Worm (Caenorhabditis elegans) whole organism, young adult: ENCODE results near the gene Y40C5A.4.

Experiments
- B0019.2 ChIP-seq: fragments of 200-800 bp; sonication (Bioruptor generic); conservative IDR thresholded peaks from 2 replicates; pipeline ENCODE4 v1.3.6; 2022; ENCODE audit warnings: missing genetic modification reagents, missing genetic modification characterization, missing compliant biosample characterization
- B0035.1 ChIP-seq: sonication (generic microtip); optimal IDR thresholded peaks from 2 replicates; lab custom pipeline; 2016; ENCODE audit warnings: missing genetic modification characterization, mild to moderate bottlenecking, missing compliant biosample characterization, missing genotype, missing genetic modification reagents
- B0261.1 ChIP-seq: sonication (generic microtip); optimal IDR thresholded peaks from 2 replicates; lab custom pipeline; 2016; ENCODE audit warnings: mild to moderate bottlenecking, missing genetic modification characterization, moderate library complexity, missing compliant biosample characterization
- B0336.3 ChIP-seq: fragments of 200-800 bp; sonication (Bioruptor generic); IDR thresholded peaks from 2 replicates; pipeline ENCODE4 v1.3.6; 2022; ENCODE audit warnings: missing genetic modification characterization, missing compliant biosample characterization
- C06A6.2 ChIP-seq: fragments of 200-800 bp; sonication (Bioruptor generic); conservative IDR thresholded peaks from 2 replicates; pipeline ENCODE4 v1.3.6; 2022; ENCODE audit warnings: missing genetic modification characterization, missing compliant biosample characterization
- C17E4.6 ChIP-seq: fragments of 200-800 bp; sonication (Bioruptor generic); IDR thresholded peaks from 2 replicates; pipeline ENCODE4 v1.3.6; 2022; ENCODE audit warnings: missing genetic modification reagents, missing genetic modification characterization, missing compliant biosample characterization
- F33H1.4 ChIP-seq: fragments of 200-800 bp; sonication (Bioruptor generic); IDR thresholded peaks from 2 replicates; pipeline ENCODE4 v1.3.6; 2022; ENCODE audit warnings: missing genetic modification reagents, missing genetic modification characterization, missing compliant biosample characterization
- F55B11.4 ChIP-seq: sonication (generic microtip); optimal IDR thresholded peaks from 2 replicates; lab custom pipeline; 2016; ENCODE audit warnings: missing compliant biosample characterization, missing genetic modification characterization, borderline replicate concordance; ENCODE audit not compliant: insufficient read depth
- K11D2.4 ChIP-seq: fragments of 200-800 bp; sonication (Bioruptor generic); IDR thresholded peaks from 2 replicates; pipeline ENCODE4 v1.3.6; 2022; ENCODE audit warnings: missing genetic modification reagents, missing genetic modification characterization, missing compliant biosample characterization
- T26A5.8 ChIP-seq: sonication (generic microtip); optimal IDR thresholded peaks from 2 replicates; lab custom pipeline; 2016; ENCODE audit warnings: missing genetic modification characterization, missing compliant biosample characterization
- Y67H2A.10 ChIP-seq: fragments of 200-800 bp; sonication (Bioruptor generic); conservative IDR thresholded peaks from 2 replicates; pipeline ENCODE4 v1.3.6; 2022; ENCODE audit warnings: missing genetic modification reagents, missing genetic modification characterization, missing compliant biosample characterization
- akir-1 ChIP-seq: fragments of 200-800 bp; sonication (Bioruptor generic); optimal IDR thresholded peaks from 2 replicates; lab custom pipeline; 2018; ENCODE audit warnings: mild to moderate bottlenecking, missing genetic modification characterization, moderate library complexity, missing compliant biosample characterization
- aptf-2 ChIP-seq: fragments of 200-800 bp; sonication (Bioruptor generic); conservative IDR thresholded peaks from 2 replicates; pipeline ENCODE4 v1.3.6; 2022; ENCODE audit warnings: missing genetic modification reagents, missing genetic modification characterization, missing compliant biosample characterization
- attf-5 ChIP-seq: fragments of 200-800 bp; sonication (Bioruptor generic); optimal IDR thresholded peaks from 2 replicates; lab custom pipeline; 2018; ENCODE audit warnings: mild to moderate bottlenecking, missing genetic modification characterization, missing compliant biosample characterization
- ccch-3 ChIP-seq: fragments of 200-800 bp; sonication (Bioruptor generic); optimal IDR thresholded peaks from 2 replicates; lab custom pipeline; 2018; ENCODE audit warnings: mild to moderate bottlenecking, missing genetic modification characterization, missing compliant biosample characterization
- ceh-100 ChIP-seq: fragments of 200-800 bp; sonication (Bioruptor generic); IDR thresholded peaks from 2 replicates; pipeline ENCODE4 v1.3.6; 2022; ENCODE audit warnings: missing genetic modification reagents, missing genetic modification characterization, missing compliant biosample characterization
- ceh-27 ChIP-seq: fragments of 200-800 bp; sonication (Bioruptor generic); optimal IDR thresholded peaks from 2 replicates; lab custom pipeline; 2018; ENCODE audit warnings: mild to moderate bottlenecking, missing genetic modification characterization, moderate library complexity, missing compliant biosample characterization
- ceh-40 ChIP-seq: fragments of 200-800 bp; sonication (Bioruptor generic); IDR thresholded peaks from 2 replicates; pipeline ENCODE4 v1.3.6; 2022; ENCODE audit warnings: missing genetic modification characterization, missing compliant biosample characterization
- ceh-79 ChIP-seq: sonication (generic microtip); optimal IDR thresholded peaks from 2 replicates; lab custom pipeline; 2017; ENCODE audit warnings: mild to moderate bottlenecking, missing genetic modification characterization, missing compliant biosample characterization
- ceh-91 ChIP-seq: fragments of 200-800 bp; sonication (Bioruptor generic); IDR thresholded peaks from 2 replicates; pipeline ENCODE4 v1.3.6; 2022; ENCODE audit warnings: missing genetic modification reagents, missing genetic modification characterization, missing compliant biosample characterization
- dox-1 ChIP-seq: fragments of 200-800 bp; sonication (Bioruptor generic); IDR thresholded peaks from 2 replicates; pipeline ENCODE4 v1.3.6; 2022; ENCODE audit warnings: missing genetic modification reagents, missing genetic modification characterization, missing compliant biosample characterization
- dpff-1 ChIP-seq: sonication (generic microtip); optimal IDR thresholded peaks from 2 replicates; lab custom pipeline; 2017; ENCODE audit warnings: mild to moderate bottlenecking, missing genetic modification characterization, missing compliant biosample characterization
- egl-18 ChIP-seq: fragments of 200-800 bp; sonication (Bioruptor generic); IDR thresholded peaks from 2 replicates; pipeline ENCODE4 v1.3.6; 2022; ENCODE audit warnings: missing genetic modification reagents, missing genetic modification characterization, missing compliant biosample characterization
- egrh-3 ChIP-seq: fragments of 200-800 bp; sonication (Bioruptor generic); IDR thresholded peaks from 2 replicates; pipeline ENCODE4 v1.3.6; 2022; ENCODE audit warnings: missing genetic modification reagents, missing genetic modification characterization, missing compliant biosample characterization
- ekl-4 ChIP-seq: fragments of 200-800 bp; sonication (Bioruptor generic); IDR thresholded peaks from 2 replicates; pipeline ENCODE4 v1.3.6; 2022; ENCODE audit warnings: missing genetic modification reagents, missing genetic modification characterization, missing compliant biosample characterization
- let-526 ChIP-seq: fragments of 200-800 bp; sonication (Bioruptor generic); IDR thresholded peaks from 2 replicates; pipeline ENCODE4 v1.3.6; 2022; ENCODE audit warnings: missing genetic modification reagents, missing genetic modification characterization, missing compliant biosample characterization
- let-607 ChIP-seq, 2 experiments: fragments of 200-800 bp in 1 of 2; sonication (Bioruptor generic) in 1 of 2; sonication (generic microtip) in 1 of 2; optimal IDR thresholded peaks; 2 replicates each; lab custom pipeline; 2016 to 2018; ENCODE audit warnings: mild to moderate bottlenecking in 2 of 2, missing compliant biosample characterization in 2 of 2, missing genetic modification characterization in 2 of 2, moderate library complexity in 2 of 2, missing genotype in 1 of 2
- lin-26 ChIP-seq: fragments of 200-800 bp; sonication (Bioruptor generic); IDR thresholded peaks from 2 replicates; pipeline ENCODE4 v1.3.6; 2022; ENCODE audit warnings: missing genetic modification reagents, missing genetic modification characterization, missing compliant biosample characterization
- lin-40 ChIP-seq: sonication (generic microtip); optimal IDR thresholded peaks from 2 replicates; lab custom pipeline; 2016; ENCODE audit warnings: missing genetic modification characterization, mild to moderate bottlenecking, missing compliant biosample characterization, missing genotype, missing genetic modification reagents
- mxl-1 ChIP-seq: sonication (generic microtip); optimal IDR thresholded peaks from 2 replicates; lab custom pipeline; 2016; ENCODE audit warnings: missing genetic modification characterization, missing compliant biosample characterization
- nfya-1 ChIP-seq: sonication (generic microtip); optimal IDR thresholded peaks from 2 replicates; lab custom pipeline; 2017; ENCODE audit warnings: antibody characterized with exemption, missing compliant biosample characterization, missing genetic modification characterization, borderline replicate concordance; ENCODE audit not compliant: insufficient read depth
- nfyb-1 ChIP-seq: fragments of 200-800 bp; sonication (Bioruptor generic); IDR thresholded peaks from 2 replicates; pipeline ENCODE4 v1.3.6; 2022; ENCODE audit warnings: missing genetic modification reagents, missing genetic modification characterization, missing compliant biosample characterization
- nhr-120 ChIP-seq: fragments of 200-800 bp; sonication (Bioruptor generic); IDR thresholded peaks from 2 replicates; pipeline ENCODE4 v1.3.6; 2022; ENCODE audit warnings: missing genetic modification characterization, missing compliant biosample characterization
- nhr-179 ChIP-seq: sonication (generic microtip); optimal IDR thresholded peaks from 2 replicates; lab custom pipeline; 2016; ENCODE audit warnings: mild to moderate bottlenecking, missing genetic modification characterization, missing compliant biosample characterization
- nhr-27 ChIP-seq: fragments of 200-800 bp; sonication (Bioruptor generic); optimal IDR thresholded peaks from 2 replicates; lab custom pipeline; 2018; ENCODE audit warnings: mild to moderate bottlenecking, missing genetic modification characterization, moderate library complexity, missing compliant biosample characterization
- nhr-80 ChIP-seq: sonication (generic microtip); optimal IDR thresholded peaks from 2 replicates; lab custom pipeline; 2016; ENCODE audit warnings: missing genetic modification characterization, missing compliant biosample characterization
- nhr-90 ChIP-seq: sonication (generic microtip); optimal IDR thresholded peaks from 2 replicates; lab custom pipeline; 2016; ENCODE audit warnings: missing genotype, mild to moderate bottlenecking, missing genetic modification characterization, missing compliant biosample characterization
- rec-8 ChIP-seq, 2 experiments: sonication (generic microtip); optimal IDR thresholded peaks; 2 replicates each; lab custom pipeline; 2016; ENCODE audit warnings: mild to moderate bottlenecking in 2 of 2, missing genetic modification characterization in 2 of 2, missing genetic modification reagents in 2 of 2, missing genotype in 2 of 2, missing biosample characterization in 1 of 2, missing compliant biosample characterization in 1 of 2, moderate library complexity in 1 of 2
- sea-2 ChIP-seq: fragments of 200-800 bp; sonication (Bioruptor generic); IDR thresholded peaks from 2 replicates; pipeline ENCODE4 v1.3.6; 2022; ENCODE audit warnings: missing genetic modification characterization, missing compliant biosample characterization
- somi-1 ChIP-seq: fragments of 200-800 bp; sonication (Bioruptor generic); optimal IDR thresholded peaks from 2 replicates; lab custom pipeline; 2018; ENCODE audit warnings: mild to moderate bottlenecking, missing genetic modification characterization, missing compliant biosample characterization
- tbx-9 ChIP-seq: sonication (generic microtip); optimal IDR thresholded peaks from 2 replicates; lab custom pipeline; 2016; ENCODE audit warnings: borderline replicate concordance, missing genetic modification characterization, inconsistent platforms, missing compliant biosample characterization
- zim-3 ChIP-seq: sonication (generic microtip); optimal IDR thresholded peaks from 2 replicates; lab custom pipeline; 2017; ENCODE audit warnings: mild to moderate bottlenecking, missing genetic modification characterization, moderate library complexity, missing compliant biosample characterization
- ztf-18 ChIP-seq: sonication (generic microtip); optimal IDR thresholded peaks from 2 replicates; lab custom pipeline; 2016; ENCODE audit warnings: missing genotype, mild to moderate bottlenecking, missing genetic modification characterization, missing compliant biosample characterization
- ztf-26 ChIP-seq: sonication (generic microtip); optimal IDR thresholded peaks from 2 replicates; lab custom pipeline; 2017; ENCODE audit warnings: missing genetic modification characterization, missing compliant biosample characterization
- ztf-6 ChIP-seq: fragments of 200-800 bp; sonication (Bioruptor generic); IDR thresholded peaks from 2 replicates; pipeline ENCODE4 v1.3.6; 2022; ENCODE audit warnings: missing genetic modification reagents, missing genetic modification characterization, missing compliant biosample characterization

Gene Y40C5A.4

ce11 chrIV:7325698-7326097 is 39.2 kb downstream of the Y40C5A.4 start:
- TF ChIP-seq B0019.2: no peak
- TF ChIP-seq let-607 (tag; optimal IDR thresholded peaks at IDR 0.05; lab: Kevin White, UChicago): peak in 1 of 2 experiments; percentile 37
- peak; percentile 6; the same call in 1 of the 2 replicates for TF ChIP-seq dox-1 (GFP tag; lab: Robert Waterston, UW)
- peak; percentile 76 for TF ChIP-seq nhr-80 (tag; lab: Kevin White, UChicago)

ce11 chrIV:7324913-7325312 is 40.0 kb downstream of the Y40C5A.4 start:
- TF ChIP-seq ceh-40 (GFP tag; lab: Robert Waterston, UW) (no peak), C06A6.2 (GFP tag; lab: Robert Waterston, UW) (no peak), ceh-79 (tag; lab: Kevin White, UChicago) (no peak), aptf-2 (no peak), B0336.3 (GFP tag; lab: Robert Waterston, UW) (no peak), F55B11.4 (tag; lab: Kevin White, UChicago) (no peak), B0261.1 (no peak), attf-5 (no peak), F33H1.4 (GFP tag; lab: Robert Waterston, UW) (no peak), rec-8 (tag; optimal IDR thresholded peaks at IDR 0.05; lab: Kevin White, UChicago) (no peak), nfyb-1 (GFP tag; lab: Robert Waterston, UW) (no peak), zim-3 (tag; lab: Kevin White, UChicago) (no peak), ceh-100 (GFP tag; lab: Robert Waterston, UW) (no peak), nhr-179 (no peak), ccch-3 (GFP tag; lab: Kevin White, UChicago) (no peak), B0019.2 (no peak), ztf-18 (tag; lab: Kevin White, UChicago) (no peak), mxl-1 (no peak), egl-18 (GFP tag; lab: Robert Waterston, UW) (no peak)

- no peak for TF ChIP-seq nhr-80 (tag; lab: Kevin White, UChicago)
- no peak for TF ChIP-seq sea-2 (GFP tag; lab: Robert Waterston, UW)
- TF ChIP-seq egrh-3 (GFP tag; lab: Robert Waterston, UW): no peak
- no peak for TF ChIP-seq let-526 (GFP tag; lab: Robert Waterston, UW)
- TF ChIP-seq dpff-1: no peak
- no peak for TF ChIP-seq ztf-6 (GFP tag; lab: Robert Waterston, UW)
- TF ChIP-seq nhr-179: no peak
- TF ChIP-seq ceh-27: no peak
- TF ChIP-seq akir-1 (GFP tag; lab: Kevin White, UChicago): no peak
- TF ChIP-seq ekl-4: no peak
- TF ChIP-seq nhr-120 (GFP tag; lab: Robert Waterston, UW): no peak
- no peak for TF ChIP-seq nhr-27 (tag; lab: Kevin White, UChicago)
- TF ChIP-seq ceh-79 (tag; lab: Kevin White, UChicago): no peak
- no peak for TF ChIP-seq lin-40 (tag; lab: Kevin White, UChicago)
Observed at ce11 chrIV:7323904-7324303, 41.0 kb downstream of the Y40C5A.4 start.

ce11 chrIV:7320688-7321087 is 44.2 kb downstream of the Y40C5A.4 start:
- TF ChIP-seq T26A5.8 (tag; lab: Kevin White, UChicago): no peak
- TF ChIP-seq lin-40 (tag; lab: Kevin White, UChicago): no peak
- no peak for TF ChIP-seq tbx-9
- TF ChIP-seq mxl-1: no peak
- TF ChIP-seq somi-1: no peak
- TF ChIP-seq egl-18 (GFP tag; lab: Robert Waterston, UW): no peak
- no peak for TF ChIP-seq ceh-91
- no peak for TF ChIP-seq ekl-4
- no peak for TF ChIP-seq lin-26 (GFP tag; lab: Robert Waterston, UW)
- no peak for TF ChIP-seq nhr-90
- TF ChIP-seq ztf-26 (tag; lab: Kevin White, UChicago): no peak
- TF ChIP-seq K11D2.4 (GFP tag; lab: Robert Waterston, UW): no peak
- TF ChIP-seq B0035.1: no peak
- no peak for TF ChIP-seq Y67H2A.10
- no peak for TF ChIP-seq C17E4.6 (GFP tag; lab: Robert Waterston, UW)
- TF ChIP-seq nfya-1 (tag; lab: Kevin White, UChicago): no peak
- TF ChIP-seq, all 124 proteins: peak for 0
